Fruit fly (Drosophila melanogaster) whole organism, embryonic: ENCODE results near the gene mmd.

Experiments
- Atf3 ChIP-seq: fragments of 200-800 bp; sonication (Bioruptor generic); optimal IDR thresholded peaks from 3 replicates; lab custom pipeline; 2016; ENCODE audit warnings: missing biosample characterization, missing genetic modification characterization
- B-H2 ChIP-seq: fragments of 200-800 bp; sonication (Bioruptor generic); optimal IDR thresholded peaks from 2 replicates; lab custom pipeline; 2018; ENCODE audit warnings: missing biosample characterization, mild to moderate bottlenecking, missing genetic modification characterization
- CG10147 ChIP-seq: fragments of 200-800 bp; sonication (Bioruptor generic); optimal IDR thresholded peaks from 2 replicates; lab custom pipeline; 2019; ENCODE audit warnings: missing biosample characterization, mild to moderate bottlenecking, missing genetic modification characterization, moderate library complexity
- CG10654 ChIP-seq: fragments of 200-800 bp; sonication (Bioruptor generic); optimal IDR thresholded peaks from 2 replicates; lab custom pipeline; 2016; ENCODE audit warnings: missing biosample characterization, missing genetic modification characterization
- CG10959 ChIP-seq: fragments of 200-800 bp; sonication (Bioruptor generic); IDR thresholded peaks from 2 replicates; pipeline ENCODE4 v1.3.6; 2022; ENCODE audit warnings: missing biosample characterization, missing genetic modification characterization
- CG11695 ChIP-seq: fragments of 200-800 bp; sonication (Bioruptor generic); IDR thresholded peaks from 3 replicates; pipeline ENCODE4 v1.3.6; 2022; ENCODE audit warnings: missing biosample characterization, missing genetic modification characterization
- CG12942 ChIP-seq: fragments of 200-800 bp; sonication (Bioruptor generic); optimal IDR thresholded peaks from 3 replicates; lab custom pipeline; 2016; ENCODE audit warnings: missing biosample characterization, missing genetic modification characterization
- CG15011 ChIP-seq: fragments of 200-800 bp; sonication (Bioruptor generic); optimal IDR thresholded peaks from 3 replicates; lab custom pipeline; 2018; ENCODE audit warnings: missing biosample characterization, mild to moderate bottlenecking, missing genetic modification characterization
- CG15479 ChIP-seq: fragments of 200-800 bp; sonication (Bioruptor generic); optimal IDR thresholded peaks from 3 replicates; lab custom pipeline; 2019; ENCODE audit warnings: missing biosample characterization, mild to moderate bottlenecking, missing genetic modification characterization, moderate library complexity
- CG18476 ChIP-seq: fragments of 200-800 bp; sonication (Bioruptor generic); optimal IDR thresholded peaks from 2 replicates; lab custom pipeline; 2016; ENCODE audit warnings: missing biosample characterization, mild to moderate bottlenecking, missing genetic modification characterization
- CG30431 ChIP-seq: fragments of 200-800 bp; sonication (Bioruptor generic); optimal IDR thresholded peaks from 2 replicates; lab custom pipeline; 2017; ENCODE audit warnings: missing biosample characterization, missing genetic modification characterization
- CG31365 ChIP-seq: fragments of 200-800 bp; sonication (Bioruptor generic); optimal IDR thresholded peaks from 2 replicates; lab custom pipeline; 2018; ENCODE audit warnings: missing biosample characterization, mild to moderate bottlenecking, missing genetic modification characterization
- CG33213 ChIP-seq: fragments of 200-800 bp; sonication (Bioruptor generic); optimal IDR thresholded peaks from 3 replicates; lab custom pipeline; 2016; ENCODE audit warnings: missing biosample characterization, missing genetic modification characterization
- CG33557 ChIP-seq: fragments of 200-800 bp; sonication (Bioruptor generic); optimal IDR thresholded peaks from 2 replicates; lab custom pipeline; 2019; ENCODE audit warnings: missing biosample characterization, mild to moderate bottlenecking, missing genetic modification characterization, moderate library complexity
- CG3995 ChIP-seq: fragments of 200-800 bp; sonication (Bioruptor generic); optimal IDR thresholded peaks from 3 replicates; lab custom pipeline; 2016; ENCODE audit warnings: missing biosample characterization, missing genetic modification characterization
- CG43689 ChIP-seq: fragments of 200-800 bp; sonication (Bioruptor generic); IDR thresholded peaks from 2 replicates; pipeline ENCODE4 v1.3.6; 2022; ENCODE audit warnings: missing biosample characterization, missing genetic modification characterization
- CG5953 ChIP-seq: fragments of 200-800 bp; sonication (Bioruptor generic); IDR thresholded peaks from 2 replicates; pipeline ENCODE4 v1.3.6; 2022; ENCODE audit warnings: missing biosample characterization, missing genetic modification characterization
- CG6272 ChIP-seq: fragments of 200-800 bp; sonication (Bioruptor generic); IDR thresholded peaks from 2 replicates; pipeline ENCODE4 v1.3.6; 2022; ENCODE audit warnings: missing biosample characterization, missing genetic modification characterization
- CG7271 ChIP-seq: fragments of 200-800 bp; sonication (Bioruptor generic); optimal IDR thresholded peaks from 2 replicates; lab custom pipeline; 2018; ENCODE audit warnings: missing biosample characterization, mild to moderate bottlenecking, missing genetic modification characterization, moderate library complexity
- CG8944 ChIP-seq: fragments of 200-800 bp; sonication (Bioruptor generic); optimal IDR thresholded peaks from 3 replicates; lab custom pipeline; 2016; ENCODE audit warnings: missing biosample characterization, missing genetic modification characterization
- CoRest ChIP-seq: fragments of 200-800 bp; sonication (Bioruptor generic); optimal IDR thresholded peaks from 3 replicates; lab custom pipeline; 2018; ENCODE audit warnings: missing biosample characterization, mild to moderate bottlenecking, missing genetic modification characterization, moderate library complexity
- Fer1 ChIP-seq: fragments of 200-800 bp; sonication (Bioruptor generic); optimal IDR thresholded peaks from 2 replicates; lab custom pipeline; 2017; ENCODE audit warnings: missing biosample characterization, mild to moderate bottlenecking, missing genetic modification characterization
- HHEX ChIP-seq: fragments of 200-800 bp; sonication (Bioruptor generic); optimal IDR thresholded peaks from 3 replicates; lab custom pipeline; 2017; ENCODE audit warnings: missing biosample characterization, mild to moderate bottlenecking, missing genetic modification characterization, missing genetic modification reagents
- HLH3B ChIP-seq: fragments of 200-800 bp; sonication (Bioruptor generic); IDR thresholded peaks from 2 replicates; pipeline ENCODE4 v1.3.6; 2022; ENCODE audit warnings: missing biosample characterization, missing genetic modification characterization
- Hsf ChIP-seq: fragments of 200-800 bp; sonication (Bioruptor generic); optimal IDR thresholded peaks from 3 replicates; lab custom pipeline; 2016; ENCODE audit warnings: missing biosample characterization, missing genetic modification characterization
- Meics ChIP-seq: fragments of 200-800 bp; sonication (Bioruptor generic); optimal IDR thresholded peaks from 2 replicates; lab custom pipeline; 2017; ENCODE audit warnings: missing biosample characterization, mild to moderate bottlenecking, missing genetic modification characterization
- Nf-YA ChIP-seq: fragments of 200-800 bp; sonication (Bioruptor generic); IDR thresholded peaks from 2 replicates; pipeline ENCODE4 v1.3.6; 2022; ENCODE audit warnings: missing biosample characterization, missing genetic modification characterization
- Rx ChIP-seq: fragments of 200-800 bp; sonication (Bioruptor generic); IDR thresholded peaks from 2 replicates; pipeline ENCODE4 v1.3.6; 2022; ENCODE audit warnings: missing biosample characterization, missing genetic modification characterization
- ase ChIP-seq: fragments of 200-800 bp; sonication (Bioruptor generic); IDR thresholded peaks from 3 replicates; pipeline ENCODE4 v1.3.6; 2022; ENCODE audit warnings: missing biosample characterization, missing genetic modification characterization
- bab2 ChIP-seq: fragments of 200-800 bp; sonication (Bioruptor generic); optimal IDR thresholded peaks from 2 replicates; lab custom pipeline; 2016; ENCODE audit warnings: missing biosample characterization, missing genetic modification characterization
- bbx ChIP-seq: fragments of 200-800 bp; sonication (Bioruptor generic); IDR thresholded peaks from 2 replicates; pipeline ENCODE4 v1.3.6; 2022; ENCODE audit warnings: missing biosample characterization, missing genetic modification characterization; ENCODE audit not compliant: partially characterized antibody
- bigmax ChIP-seq: fragments of 200-800 bp; sonication (Bioruptor generic); optimal IDR thresholded peaks from 2 replicates; lab custom pipeline; 2018; ENCODE audit warnings: missing biosample characterization, mild to moderate bottlenecking, missing genetic modification characterization
- caup ChIP-seq: fragments of 200-800 bp; sonication (Bioruptor generic); optimal IDR thresholded peaks from 3 replicates; lab custom pipeline; 2017; ENCODE audit warnings: missing biosample characterization, mild to moderate bottlenecking, missing genetic modification characterization, moderate library complexity; ENCODE audit not compliant: severe bottlenecking
- chif ChIP-seq, 2 experiments: fragments of 200-800 bp; sonication (Bioruptor generic); optimal IDR thresholded peaks; 3 replicates each; lab custom pipeline; 2016; ENCODE audit warnings: missing biosample characterization in 2 of 2, missing genetic modification characterization in 2 of 2
- chinmo ChIP-seq: fragments of 200-800 bp; sonication (Bioruptor generic); IDR thresholded peaks from 4 replicates; pipeline ENCODE4 v1.3.6; 2022; ENCODE audit warnings: missing biosample characterization, missing genetic modification characterization; ENCODE audit not compliant: partially characterized antibody
- ci ChIP-seq: fragments of 200-800 bp; sonication (Bioruptor generic); IDR thresholded peaks from 3 replicates; pipeline ENCODE4 v1.3.6; 2022; ENCODE audit warnings: missing biosample characterization, missing genetic modification characterization
- dmrt99B ChIP-seq: fragments of 200-800 bp; sonication (Bioruptor generic); optimal IDR thresholded peaks from 2 replicates; lab custom pipeline; 2018; ENCODE audit warnings: missing biosample characterization, mild to moderate bottlenecking, missing genetic modification characterization, moderate library complexity
- ems ChIP-seq: fragments of 200-800 bp; sonication (Bioruptor generic); optimal IDR thresholded peaks from 3 replicates; lab custom pipeline; 2016; ENCODE audit warnings: missing biosample characterization, missing genetic modification characterization
- gce ChIP-seq: fragments of 200-800 bp; sonication (Bioruptor generic); IDR thresholded peaks from 3 replicates; pipeline ENCODE4 v1.3.6; 2022; ENCODE audit warnings: missing biosample characterization, missing genetic modification characterization
- gfzf ChIP-seq: fragments of 200-800 bp; sonication (Bioruptor generic); optimal IDR thresholded peaks from 2 replicates; lab custom pipeline; 2016; ENCODE audit warnings: missing biosample characterization, mild to moderate bottlenecking, missing genetic modification characterization, moderate library complexity
- ind ChIP-seq: fragments of 200-800 bp; sonication (Bioruptor generic); optimal IDR thresholded peaks from 3 replicates; lab custom pipeline; 2016; ENCODE audit warnings: missing biosample characterization, missing genetic modification characterization
- jumu ChIP-seq: fragments of 200-800 bp; sonication (Bioruptor generic); optimal IDR thresholded peaks from 3 replicates; lab custom pipeline; 2016; ENCODE audit warnings: missing biosample characterization, missing genetic modification characterization
- kni ChIP-seq: fragments of 200-800 bp; sonication (Bioruptor generic); optimal IDR thresholded peaks from 3 replicates; lab custom pipeline; 2017; ENCODE audit warnings: mild to moderate bottlenecking, missing biosample characterization, missing genetic modification reagents, missing genetic modification characterization
- nmo ChIP-seq: fragments of 200-800 bp; sonication (Bioruptor generic); optimal IDR thresholded peaks from 2 replicates; lab custom pipeline; 2018; ENCODE audit warnings: missing biosample characterization, mild to moderate bottlenecking, missing genetic modification characterization, moderate library complexity
- pnt ChIP-seq: fragments of 200-800 bp; sonication (Bioruptor generic); optimal IDR thresholded peaks from 3 replicates; lab custom pipeline; 2016; ENCODE audit warnings: missing biosample characterization, missing genetic modification characterization
- scrt ChIP-seq: fragments of 200-800 bp; sonication (Bioruptor generic); optimal IDR thresholded peaks from 2 replicates; lab custom pipeline; 2018; ENCODE audit warnings: missing biosample characterization, mild to moderate bottlenecking, missing genetic modification characterization, moderate library complexity
- seq ChIP-seq: fragments of 200-800 bp; sonication (Bioruptor generic); IDR thresholded peaks from 2 replicates; pipeline ENCODE4 v1.3.6; 2022; ENCODE audit warnings: missing biosample characterization, missing genetic modification characterization
- sima ChIP-seq: fragments of 200-800 bp; sonication (Bioruptor generic); optimal IDR thresholded peaks from 2 replicates; lab custom pipeline; 2016; ENCODE audit warnings: missing biosample characterization, missing genetic modification characterization
- unpg ChIP-seq: fragments of 200-800 bp; sonication (Bioruptor generic); optimal IDR thresholded peaks from 3 replicates; lab custom pipeline; 2018; ENCODE audit warnings: missing biosample characterization, mild to moderate bottlenecking, missing genetic modification characterization, moderate library complexity
- zen2 ChIP-seq: fragments of 200-800 bp; sonication (Bioruptor generic); IDR thresholded peaks from 3 replicates; pipeline ENCODE4 v1.3.6; 2022; ENCODE audit warnings: missing biosample characterization, missing genetic modification characterization; ENCODE audit not compliant: partially characterized antibody

The mmd gene

DNA sequence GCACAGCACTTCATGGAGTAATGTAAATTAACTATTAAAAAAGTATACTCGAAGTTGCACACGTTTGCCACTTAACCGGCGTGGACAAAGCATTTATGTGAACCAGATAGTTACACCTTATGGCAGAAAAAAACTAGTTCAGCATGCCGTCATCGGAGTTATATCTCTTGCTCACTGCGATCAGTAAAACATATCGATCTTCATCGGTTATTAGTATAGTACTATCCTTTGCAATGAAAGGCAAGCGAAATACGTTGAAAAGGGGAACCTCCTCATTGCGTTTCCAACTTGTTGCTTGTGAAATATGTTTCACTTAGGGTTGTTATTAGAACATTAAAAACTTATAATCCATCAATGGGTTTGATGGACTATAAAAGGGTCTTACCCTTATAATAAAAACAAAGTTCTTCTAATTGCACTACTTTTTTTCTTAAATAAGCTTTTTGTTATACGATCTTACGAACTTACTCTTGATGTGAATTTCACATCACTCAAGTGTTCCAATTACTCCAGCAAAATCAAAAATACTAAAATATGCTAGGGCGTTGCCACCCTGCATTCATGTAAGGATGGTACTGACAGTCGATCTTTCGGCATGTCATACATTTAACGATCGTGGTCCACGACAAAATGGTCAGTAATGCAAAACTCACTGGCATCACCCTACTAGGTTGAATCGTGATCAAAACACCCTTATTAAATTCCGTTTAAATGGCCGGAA, 63.2 kb downstream of the mmd start, which contains the start of gene CycD (continued):
- TF ChIP-seq Hsf (GFP tag; lab: Kevin White, UChicago) (peak; percentile 31), dmrt99B (no peak), CG31365 (tag; lab: Kevin White, UChicago) (no peak), B-H2 (GFP tag; lab: Kevin White, UChicago) (no peak), CG15011 (GFP tag; lab: Kevin White, UChicago) (no peak), CoRest (no peak), CG15479 (no peak), scrt (GFP tag; lab: Kevin White, UChicago) (no peak), kni (no peak), chif (GFP tag; optimal IDR thresholded peaks at IDR 0.05; lab: Kevin White, UChicago) (no peak), ind (GFP tag; lab: Kevin White, UChicago) (no peak), sima (no peak), ase (GFP tag; lab: Robert Waterston, UW) (no peak; the same call in 1 of the 3 replicates), Fer1 (no peak), CG10654 (GFP tag; lab: Kevin White, UChicago) (no peak), CG8944 (peak; percentile 8), CG7271 (tag; lab: Kevin White, UChicago) (no peak), ems (no peak), CG33213 (GFP tag; lab: Kevin White, UChicago) (peak; percentile 45), CG6272 (GFP tag; lab: Robert Waterston, UW) (no peak), Meics (GFP tag; lab: Kevin White, UChicago) (no peak), Atf3 (GFP tag; lab: Kevin White, UChicago) (no peak), chinmo (GFP tag; lab: Robert Waterston, UW) (0 out of 4 replicates have a peak, but pooled peaks have one; percentile 29), seq (GFP tag; lab: Robert Waterston, UW) (no peak), CG3995 (no peak), CG5953 (GFP tag; lab: Robert Waterston, UW) (no peak), CG43689 (GFP tag; lab: Robert Waterston, UW) (no peak), CG10147 (GFP tag; lab: Kevin White, UChicago) (no peak), bbx (GFP tag; lab: Robert Waterston, UW) (peak; percentile 68), gce (no peak), bab2 (GFP tag; lab: Kevin White, UChicago) (no peak), CG30431 (no peak), unpg (GFP tag; lab: Kevin White, UChicago) (no peak), Rx (GFP tag; lab: Robert Waterston, UW) (no peak), HHEX (GFP tag; lab: Kevin White, UChicago) (no peak), CG10959 (peak; percentile 53; the same call in 1 of the 2 replicates), nmo (GFP tag; lab: Kevin White, UChicago) (peak; percentile 1), CG18476 (GFP tag; lab: Kevin White, UChicago) (no peak), caup (GFP tag; lab: Kevin White, UChicago) (no peak), CG33557 (no peak), zen2 (no peak), HLH3B (GFP tag; lab: Robert Waterston, UW) (0 out of 2 replicates have a peak, but pooled peaks have one; percentile 34), Nf-YA (no peak), CG12942 (no peak), ci (GFP tag; lab: Robert Waterston, UW) (no peak; the same call in 2 of the 3 replicates), pnt (GFP tag; lab: Kevin White, UChicago) (no peak), jumu (GFP tag; lab: Kevin White, UChicago) (peak; percentile 11), gfzf (GFP tag; lab: Kevin White, UChicago) (peak; percentile 45), CG11695 (GFP tag; lab: Robert Waterston, UW) (no peak), bigmax (GFP tag; lab: Kevin White, UChicago) (no peak)
